Fruit fly (Drosophila melanogaster) whole organism, prepupa: ENCODE results near the gene unc-119.
A peak's percentile ranks its signal among the peaks of the same experiment; 100 is the strongest.

Experiments
- CG10631 ChIP-seq: fragments of 200-800 bp; sonication (Bioruptor generic); optimal IDR thresholded peaks from 2 replicates; lab custom pipeline; 2016; ENCODE audit warnings: missing biosample characterization, missing genetic modification characterization
- CG10669 ChIP-seq: fragments of 200-800 bp; sonication (Bioruptor generic); optimal IDR thresholded peaks from 3 replicates; lab custom pipeline; 2018; ENCODE audit warnings: missing biosample characterization, mild to moderate bottlenecking, missing genetic modification characterization, moderate library complexity
- CG11294 ChIP-seq: fragments of 200-800 bp; sonication (Bioruptor generic); IDR thresholded peaks from 2 replicates; pipeline ENCODE4 v1.3.6; 2022; ENCODE audit warnings: missing biosample characterization, missing genetic modification characterization
- CG11902 ChIP-seq: fragments of 200-800 bp; sonication (Bioruptor generic); optimal IDR thresholded peaks from 3 replicates; lab custom pipeline; 2016; ENCODE audit warnings: missing biosample characterization, missing genetic modification characterization
- CG15336 ChIP-seq: fragments of 200-800 bp; sonication (Bioruptor generic); IDR thresholded peaks from 2 replicates; pipeline ENCODE4 v1.3.6; 2022; ENCODE audit warnings: missing biosample characterization, missing genetic modification characterization
- CG16779 ChIP-seq: fragments of 200-800 bp; sonication (Bioruptor generic); optimal IDR thresholded peaks from 3 replicates; lab custom pipeline; 2017; ENCODE audit warnings: missing biosample characterization, mild to moderate bottlenecking, missing genetic modification characterization
- CG3032 ChIP-seq: fragments of 200-800 bp; optimal IDR thresholded peaks from 2 replicates; lab custom pipeline; 2019; ENCODE audit warnings: missing biosample characterization, mild to moderate bottlenecking, missing genetic modification characterization, moderate library complexity
- CG31627 ChIP-seq: fragments of 200-800 bp; sonication (Bioruptor generic); optimal IDR thresholded peaks from 3 replicates; lab custom pipeline; 2016; ENCODE audit warnings: missing biosample characterization, missing genetic modification characterization
- CG6163 ChIP-seq: fragments of 200-800 bp; sonication (Bioruptor generic); IDR thresholded peaks from 3 replicates; pipeline ENCODE4 v1.3.6; 2022; ENCODE audit warnings: missing biosample characterization, missing genetic modification characterization
- CG6792 ChIP-seq: fragments of 200-800 bp; sonication (Bioruptor generic); optimal IDR thresholded peaks from 3 replicates; lab custom pipeline; 2016; ENCODE audit warnings: missing biosample characterization, missing genetic modification characterization
- CG6808 ChIP-seq: fragments of 200-800 bp; sonication (Bioruptor generic); optimal IDR thresholded peaks from 3 replicates; lab custom pipeline; 2017; ENCODE audit warnings: missing biosample characterization, missing genetic modification characterization, mild to moderate bottlenecking, moderate library complexity, missing genetic modification reagents
- CG6854 ChIP-seq: fragments of 200-800 bp; sonication (Bioruptor generic); optimal IDR thresholded peaks from 2 replicates; lab custom pipeline; 2017; ENCODE audit warnings: missing biosample characterization, mild to moderate bottlenecking, missing genetic modification characterization
- CG8319 ChIP-seq: fragments of 200-800 bp; sonication (Bioruptor generic); optimal IDR thresholded peaks from 3 replicates; lab custom pipeline; 2016; ENCODE audit warnings: missing biosample characterization, missing genetic modification characterization
- CG8632 ChIP-seq: fragments of 200-800 bp; sonication (Bioruptor generic); optimal IDR thresholded peaks from 3 replicates; lab custom pipeline; 2016; ENCODE audit warnings: missing biosample characterization, missing genetic modification characterization
- Eip75B ChIP-seq: fragments of 200-800 bp; sonication (Bioruptor generic); optimal IDR thresholded peaks from 3 replicates; lab custom pipeline; 2016; ENCODE audit warnings: missing biosample characterization, missing genetic modification characterization
- Eip78C ChIP-seq: fragments of 200-800 bp; sonication (Bioruptor generic); peaks from one replicate; lab custom pipeline; 2016; ENCODE audit warnings: missing biosample characterization, missing genetic modification characterization
- Eip93F ChIP-seq: fragments of 200-800 bp; sonication (Bioruptor generic); optimal IDR thresholded peaks from 2 replicates; lab custom pipeline; 2016; ENCODE audit warnings: missing biosample characterization, mild to moderate bottlenecking, missing genetic modification characterization
- Ets21C ChIP-seq: fragments of 200-800 bp; sonication (Bioruptor generic); optimal IDR thresholded peaks from 3 replicates; lab custom pipeline; 2016; ENCODE audit warnings: missing biosample characterization, missing genetic modification characterization
- Ets96B ChIP-seq: fragments of 200-800 bp; optimal IDR thresholded peaks from 2 replicates; lab custom pipeline; 2019; ENCODE audit warnings: missing biosample characterization, mild to moderate bottlenecking, missing genetic modification characterization, moderate library complexity
- Hr38 ChIP-seq: sonication (Bioruptor generic); optimal IDR thresholded peaks from 2 replicates; lab custom pipeline; 2016; ENCODE audit warnings: missing biosample characterization, missing genetic modification characterization
- Hr39 ChIP-seq: fragments of 200-800 bp; sonication (Bioruptor generic); optimal IDR thresholded peaks from 2 replicates; lab custom pipeline; 2016; ENCODE audit warnings: missing biosample characterization, missing genetic modification characterization
- Hr4 ChIP-seq: fragments of 200-800 bp; sonication (Bioruptor generic); optimal IDR thresholded peaks from 3 replicates; lab custom pipeline; 2016; ENCODE audit warnings: missing biosample characterization, missing genetic modification characterization
- OdsH ChIP-seq: fragments of 200-800 bp; sonication (Bioruptor generic); optimal IDR thresholded peaks from 3 replicates; lab custom pipeline; 2016; ENCODE audit warnings: missing biosample characterization, missing genetic modification characterization
- Sox102F ChIP-seq: fragments of 200-800 bp; sonication (Bioruptor generic); optimal IDR thresholded peaks from 2 replicates; lab custom pipeline; 2016; ENCODE audit warnings: missing biosample characterization, mild to moderate bottlenecking, missing genetic modification characterization
- Sox14 ChIP-seq: fragments of 200-800 bp; sonication (Bioruptor generic); optimal IDR thresholded peaks from 3 replicates; lab custom pipeline; 2016; ENCODE audit warnings: missing biosample characterization, missing genetic modification characterization
- Sox15 ChIP-seq: fragments of 200-800 bp; sonication (Bioruptor generic); optimal IDR thresholded peaks from 3 replicates; lab custom pipeline; 2016; ENCODE audit warnings: missing biosample characterization, missing genetic modification characterization
- achi ChIP-seq: fragments of 200-800 bp; sonication (Bioruptor generic); optimal IDR thresholded peaks from 3 replicates; lab custom pipeline; 2016; ENCODE audit warnings: missing biosample characterization, missing genetic modification characterization
- cyc ChIP-seq: fragments of 200-800 bp; sonication (Bioruptor generic); optimal IDR thresholded peaks from 3 replicates; lab custom pipeline; 2016; ENCODE audit warnings: missing biosample characterization, missing genetic modification characterization
- dac ChIP-seq: fragments of 200-800 bp; sonication (Bioruptor generic); optimal IDR thresholded peaks from 2 replicates; lab custom pipeline; 2017; ENCODE audit warnings: missing biosample characterization, mild to moderate bottlenecking, missing genetic modification characterization
- dsx ChIP-seq: fragments of 200-800 bp; optimal IDR thresholded peaks from 3 replicates; lab custom pipeline; 2019; ENCODE audit warnings: missing biosample characterization, mild to moderate bottlenecking, missing genetic modification characterization, moderate library complexity; ENCODE audit not compliant: poor library complexity, severe bottlenecking
- eg ChIP-seq: fragments of 200-800 bp; sonication (Bioruptor generic); IDR thresholded peaks from 3 replicates; pipeline ENCODE4 v1.3.6; 2022; ENCODE audit warnings: missing biosample characterization, missing genetic modification characterization
- fd59A ChIP-seq: fragments of 200-800 bp; sonication (Bioruptor generic); optimal IDR thresholded peaks from 2 replicates; lab custom pipeline; 2017; ENCODE audit warnings: missing biosample characterization, mild to moderate bottlenecking, missing genetic modification characterization, missing genetic modification reagents
- fd85E ChIP-seq: fragments of 200-800 bp; sonication (Bioruptor generic); optimal IDR thresholded peaks from 3 replicates; lab custom pipeline; 2016; ENCODE audit warnings: missing biosample characterization, missing genetic modification characterization
- fkh ChIP-seq: fragments of 200-800 bp; sonication (Bioruptor generic); optimal IDR thresholded peaks from 3 replicates; lab custom pipeline; 2017; ENCODE audit warnings: missing biosample characterization, mild to moderate bottlenecking, missing genetic modification characterization, moderate library complexity
- lz ChIP-seq: fragments of 200-800 bp; sonication (Bioruptor generic); optimal IDR thresholded peaks from 3 replicates; lab custom pipeline; 2016; ENCODE audit warnings: missing biosample characterization, missing genetic modification characterization
- pdm3 ChIP-seq: fragments of 200-800 bp; sonication (Bioruptor generic); optimal IDR thresholded peaks from 3 replicates; lab custom pipeline; 2016; ENCODE audit warnings: missing biosample characterization, missing genetic modification characterization
- svp ChIP-seq: fragments of 200-800 bp; sonication (Bioruptor generic); peaks from one replicate; lab custom pipeline; 2016; ENCODE audit warnings: missing biosample characterization, missing genetic modification characterization
- topi ChIP-seq: fragments of 200-800 bp; sonication (Bioruptor generic); optimal IDR thresholded peaks from 3 replicates; lab custom pipeline; 2016; ENCODE audit warnings: missing biosample characterization, missing genetic modification characterization

Gene unc-119

DNA sequence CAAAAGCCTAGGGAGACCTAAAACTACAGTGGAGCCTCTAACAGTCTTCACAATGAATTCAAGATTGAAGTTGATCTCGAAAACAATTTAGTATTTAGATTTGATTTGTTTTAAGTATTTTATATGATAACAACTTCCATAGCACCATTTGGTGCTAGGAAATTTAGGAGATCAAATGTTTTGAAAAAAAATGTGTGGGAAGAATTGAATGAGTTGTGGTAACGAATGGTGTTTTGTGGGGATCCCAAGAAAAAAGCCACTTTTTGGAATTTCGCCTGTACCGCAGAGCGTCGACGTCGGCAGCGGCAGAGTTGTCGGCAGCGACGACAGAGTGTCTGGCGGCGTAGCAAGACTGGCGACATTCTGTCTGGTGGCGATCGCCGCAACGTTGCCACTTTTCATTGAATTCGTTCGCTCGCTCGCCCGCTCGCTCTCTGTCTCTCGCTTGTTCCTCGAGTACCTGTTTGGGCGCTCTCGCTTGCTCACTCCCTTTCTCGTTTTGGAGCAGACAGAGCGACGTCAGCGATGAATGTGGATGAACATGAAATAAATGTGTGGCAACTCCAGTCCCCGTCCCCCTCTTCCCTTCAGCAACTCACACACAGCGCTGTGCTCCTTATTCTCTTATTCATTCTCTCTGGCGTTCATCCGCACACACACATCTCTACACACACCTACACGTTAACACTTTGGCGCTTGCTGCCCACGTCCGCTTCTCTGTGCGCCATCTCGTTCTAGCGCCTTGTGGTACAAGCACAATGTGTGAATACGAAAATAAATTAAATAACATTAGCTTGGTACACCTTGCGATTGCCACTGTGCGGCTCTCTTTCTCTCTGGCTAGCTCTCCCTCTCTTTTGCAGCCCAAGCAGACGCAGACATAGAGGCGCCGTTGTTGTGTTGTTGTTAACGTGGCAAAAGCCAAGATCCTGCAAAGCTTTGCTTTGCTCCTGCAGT, 8.6 kb upstream of the unc-119 start (continued):
- TF ChIP-seq achi (GFP tag; lab: Kevin White, UChicago) (peak; percentile 63), svp (GFP tag; lab: Kevin White, UChicago) (peak; percentile 81), CG3032 (tag; lab: Kevin White, UChicago) (peak; percentile 68), Eip78C (GFP tag; lab: Kevin White, UChicago) (peak; percentile 88), Hr39 (peak; percentile 68), fkh (peak; percentile 50), CG10669 (GFP tag; lab: Kevin White, UChicago) (peak; percentile 67), pdm3 (GFP tag; lab: Kevin White, UChicago) (peak; percentile 80), CG15336 (GFP tag; lab: Robert Waterston, UW) (peak; percentile 69), Ets21C (GFP tag; lab: Kevin White, UChicago) (peak; percentile 40), CG11902 (peak; percentile 68), CG16779 (tag; lab: Kevin White, UChicago) (no peak), CG6792 (GFP tag; lab: Kevin White, UChicago) (peak; percentile 75), Sox102F (peak; percentile 67), CG31627 (peak; percentile 73), CG8632 (peak; percentile 48), CG6808 (GFP tag; lab: Kevin White, UChicago) (peak; percentile 50), fd85E (no peak), OdsH (GFP tag; lab: Kevin White, UChicago) (peak; percentile 66), CG6163 (GFP tag; lab: Robert Waterston, UW) (peak; percentile 65), lz (GFP tag; lab: Kevin White, UChicago) (peak; percentile 70), dac (GFP tag; lab: Kevin White, UChicago) (peak; percentile 48), eg (peak; percentile 68; the same call in 2 of the 3 replicates), cyc (GFP tag; lab: Kevin White, UChicago) (peak; percentile 58), Sox15 (peak; percentile 61), Ets96B (tag; lab: Kevin White, UChicago) (peak; percentile 61), fd59A (GFP tag; lab: Kevin White, UChicago) (peak; percentile 56), Hr38 (GFP tag; lab: Kevin White, UChicago) (no peak)

DNA sequence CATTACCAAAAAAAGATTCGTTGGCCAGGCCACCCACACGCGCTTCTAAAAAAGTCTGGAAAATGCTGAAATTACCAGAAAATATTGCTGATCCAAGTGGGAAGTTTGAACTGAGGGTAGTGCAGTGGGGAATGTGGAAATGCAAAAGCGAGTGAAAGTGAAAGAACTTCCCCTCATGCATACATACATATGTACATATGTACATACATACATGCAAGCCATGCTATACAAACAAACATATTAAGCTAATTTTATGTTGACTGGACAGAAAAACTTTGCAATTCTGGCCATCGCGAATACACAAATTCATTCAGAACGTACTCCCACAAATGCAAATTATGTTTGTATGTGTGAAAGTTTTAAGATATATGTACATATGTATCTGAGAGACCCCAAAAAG, 7.2 kb upstream of the unc-119 start:
- TF ChIP-seq CG10631 (GFP tag; lab: Kevin White, UChicago) (no peak), CG6854 (GFP tag; lab: Kevin White, UChicago) (no peak), Hr4 (GFP tag; lab: Kevin White, UChicago) (no peak), Ets96B (tag; lab: Kevin White, UChicago) (no peak), CG8319 (GFP tag; lab: Kevin White, UChicago) (no peak), lz (GFP tag; lab: Kevin White, UChicago) (no peak), CG11294 (no peak), Eip93F (GFP tag; lab: Kevin White, UChicago) (no peak), Sox14 (GFP tag; lab: Kevin White, UChicago) (no peak), CG11902 (no peak), CG8632 (no peak), OdsH (GFP tag; lab: Kevin White, UChicago) (no peak), Eip75B (GFP tag; lab: Kevin White, UChicago) (no peak), dsx (GFP tag; lab: Kevin White, UChicago) (no peak), Eip78C (GFP tag; lab: Kevin White, UChicago) (no peak)

DNA sequence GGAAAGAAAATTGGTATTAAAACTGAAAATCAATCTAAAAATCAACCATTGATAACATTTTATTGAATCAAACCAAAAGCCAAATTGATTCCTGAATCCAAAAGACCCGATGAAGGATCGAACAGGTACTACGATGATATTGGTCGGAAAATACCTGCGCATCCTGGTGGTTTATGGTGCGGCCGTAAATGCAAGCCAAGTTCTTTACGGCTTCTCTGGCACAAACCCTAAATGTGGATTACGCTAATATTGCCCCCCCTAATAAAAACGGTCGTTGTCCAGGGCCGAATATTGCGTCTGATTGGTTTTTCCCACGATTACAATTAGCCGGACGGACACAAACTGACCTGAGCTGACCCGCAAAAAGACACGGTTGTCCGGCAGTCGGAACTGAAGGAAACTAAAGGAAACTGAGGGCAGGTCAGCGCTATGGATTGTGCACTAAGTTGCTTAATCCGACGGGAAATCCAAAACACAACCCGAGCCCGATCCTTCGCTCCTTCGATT, 5.7 kb upstream of the unc-119 start:
- no peak for TF ChIP-seq topi (GFP tag; lab: Kevin White, UChicago)
